Fruit fly (Drosophila melanogaster): Measurements from ENCODE around the gene CG31788.

DNA sequence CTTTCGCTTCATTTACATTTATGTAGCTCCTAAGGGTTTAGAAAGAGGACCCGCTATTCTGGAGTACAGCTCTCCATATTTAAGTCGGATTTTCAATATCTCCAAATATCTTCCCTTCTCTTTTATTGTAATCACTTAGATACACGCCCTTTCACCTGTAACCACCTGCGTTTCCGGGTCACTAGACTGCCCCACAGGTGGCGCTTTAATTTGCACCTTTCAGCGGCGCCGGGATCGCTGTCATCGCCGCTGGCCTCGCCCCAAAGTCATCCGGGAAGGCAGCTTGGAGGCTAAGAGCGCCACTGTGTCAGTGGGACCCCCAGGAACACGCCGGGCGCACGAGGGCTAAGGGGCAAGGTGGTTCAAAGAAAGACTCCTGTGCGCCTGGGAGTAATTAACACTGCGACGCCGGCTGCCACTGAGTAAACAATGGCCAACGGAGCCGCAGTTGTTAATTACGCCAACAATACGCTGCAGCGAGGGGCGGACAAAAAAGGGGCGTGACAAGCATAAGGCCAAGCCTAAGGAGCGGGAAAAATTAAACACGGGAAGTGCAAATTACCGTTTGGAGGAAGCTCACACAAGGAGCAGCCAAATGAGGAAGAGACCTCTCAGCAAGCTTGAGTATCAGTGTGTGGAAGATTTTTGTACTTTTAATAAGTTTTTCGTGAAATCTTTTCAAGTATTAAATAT lies 26.5 kb upstream of the CG31788 start:
- TF ChIP-seq EcR (GFP tag; optimal IDR thresholded peaks at IDR 0.05) (no peak), usp (GFP tag; optimal IDR thresholded peaks at IDR 0.05) (no peak)
